Worm (Caenorhabditis elegans): Measurements from ENCODE around the gene C34F11.1.

ce11 chrII:5174370-5174769, 38.4 kb upstream of the C34F11.1 start, which contains the start of gene C27D6.3:
- TF ChIP-seq rnt-1 (tag; optimal IDR thresholded peaks at IDR 0.05) (no peak), ama-1 (optimal IDR thresholded peaks at IDR 0.05) (no peak), nhr-11 (tag; optimal IDR thresholded peaks at IDR 0.05) (no peak), egl-27 (tag; optimal IDR thresholded peaks at IDR 0.05) (no peak), snpc-4 (tag; optimal IDR thresholded peaks at IDR 0.05) (no peak), lin-13 (GFP tag; optimal IDR thresholded peaks at IDR 0.05) (no peak), lsy-2 (tag; optimal IDR thresholded peaks at IDR 0.05) (no peak), nhr-12 (tag; optimal IDR thresholded peaks at IDR 0.05) (no peak), nhr-237 (tag; optimal IDR thresholded peaks at IDR 0.05) (no peak), pag-3 (tag; optimal IDR thresholded peaks at IDR 0.05; ENCODE audit: borderline replicate concordance, insufficient read depth) (no peak), dsc-1 (tag; optimal IDR thresholded peaks at IDR 0.05) (no peak), jun-1 (tag; optimal IDR thresholded peaks at IDR 0.05) (no peak), sox-4 (tag; optimal IDR thresholded peaks at IDR 0.05) (no peak)
